Worm (Caenorhabditis elegans) whole organism, late embryonic: Measurements from ENCODE around the gene wdr-31.
A peak's percentile ranks its signal among the peaks of the same experiment; 100 is the strongest.

Experiments
- C08G9.2 ChIP-seq: sonication (generic microtip); optimal IDR thresholded peaks from 2 replicates; lab custom pipeline; 2016; ENCODE audit warnings: mild to moderate bottlenecking, missing genetic modification characterization, moderate library complexity, missing compliant biosample characterization
- F13H6.1 ChIP-seq: sonication (generic microtip); optimal IDR thresholded peaks from 2 replicates; lab custom pipeline; 2016; ENCODE audit warnings: missing genetic modification characterization, missing compliant biosample characterization
- K02D7.2 ChIP-seq: sonication (generic microtip); optimal IDR thresholded peaks from 2 replicates; lab custom pipeline; 2017; ENCODE audit warnings: mild to moderate bottlenecking, missing genetic modification characterization, missing compliant biosample characterization
- K09A11.1 ChIP-seq: sonication (generic microtip); optimal IDR thresholded peaks from 2 replicates; lab custom pipeline; 2017; ENCODE audit warnings: antibody characterized with exemption, mild to moderate bottlenecking, missing genetic modification characterization, missing compliant biosample characterization; ENCODE audit not compliant: insufficient read depth
- ahr-1 ChIP-seq: sonication (generic microtip); optimal IDR thresholded peaks from 2 replicates; lab custom pipeline; 2016; ENCODE audit warnings: missing genetic modification characterization, missing compliant biosample characterization
- ama-1 ChIP-seq: fragments of 150-350 bp; optimal IDR thresholded peaks from 2 replicates; lab custom pipeline; 2014
- ceh-14 ChIP-seq: sonication (generic microtip); optimal IDR thresholded peaks from 2 replicates; lab custom pipeline; 2016; ENCODE audit warnings: missing genotype, missing genetic modification characterization, missing compliant biosample characterization
- ceh-18 ChIP-seq: sonication (generic microtip); optimal IDR thresholded peaks from 2 replicates; lab custom pipeline; 2016; ENCODE audit warnings: missing genetic modification characterization, missing compliant biosample characterization
- ceh-19 ChIP-seq: fragments of 200-800 bp; sonication (Bioruptor generic); optimal IDR thresholded peaks from 2 replicates; lab custom pipeline; 2018; ENCODE audit warnings: mild to moderate bottlenecking, missing genetic modification characterization, missing compliant biosample characterization
- ceh-2 ChIP-seq: sonication (generic microtip); optimal IDR thresholded peaks from 2 replicates; lab custom pipeline; 2016; ENCODE audit warnings: missing genotype, missing genetic modification characterization, missing compliant biosample characterization
- ceh-24 ChIP-seq: sonication (generic microtip); optimal IDR thresholded peaks from 2 replicates; lab custom pipeline; 2016; ENCODE audit warnings: mild to moderate bottlenecking, missing genetic modification characterization, missing compliant biosample characterization
- ceh-30 ChIP-seq: fragments of 150-350 bp; optimal IDR thresholded peaks from 2 replicates; lab custom pipeline; 2014; ENCODE audit warnings: missing biosample characterization, missing genetic modification characterization
- ceh-31 ChIP-seq: sonication (generic microtip); optimal IDR thresholded peaks from 2 replicates; lab custom pipeline; 2016; ENCODE audit warnings: missing genetic modification characterization, missing compliant biosample characterization
- ceh-34 ChIP-seq: sonication (generic microtip); optimal IDR thresholded peaks from 2 replicates; lab custom pipeline; 2016; ENCODE audit warnings: mild to moderate bottlenecking, missing genetic modification characterization, missing compliant biosample characterization
- ceh-45 ChIP-seq: fragments of 200-800 bp; sonication (Bioruptor generic); IDR thresholded peaks from 2 replicates; pipeline ENCODE4 v1.3.6; 2022; ENCODE audit warnings: missing genetic modification reagents, missing genetic modification characterization, missing compliant biosample characterization
- ceh-48 ChIP-seq: sonication (generic microtip); optimal IDR thresholded peaks from 2 replicates; lab custom pipeline; 2016; ENCODE audit warnings: missing genetic modification characterization, inconsistent platforms, missing compliant biosample characterization
- ceh-9 ChIP-seq: sonication (generic microtip); optimal IDR thresholded peaks from 2 replicates; lab custom pipeline; 2016; ENCODE audit warnings: mild to moderate bottlenecking, missing genetic modification characterization, inconsistent platforms, missing compliant biosample characterization
- che-1 ChIP-seq: sonication (generic microtip); optimal IDR thresholded peaks from 2 replicates; lab custom pipeline; 2016; ENCODE audit warnings: mild to moderate bottlenecking, missing genetic modification characterization, missing compliant biosample characterization
- dmd-4 ChIP-seq: sonication (generic microtip); optimal IDR thresholded peaks from 2 replicates; lab custom pipeline; 2016; ENCODE audit warnings: borderline replicate concordance, missing genetic modification characterization, missing compliant biosample characterization
- elt-4 ChIP-seq: sonication (generic microtip); optimal IDR thresholded peaks from 2 replicates; lab custom pipeline; 2016; ENCODE audit warnings: missing genetic modification characterization, missing compliant biosample characterization
- ets-4 ChIP-seq: sonication (generic microtip); optimal IDR thresholded peaks from 2 replicates; lab custom pipeline; 2016; ENCODE audit warnings: missing genetic modification characterization, missing compliant biosample characterization
- eyg-1 ChIP-seq: sonication (generic microtip); optimal IDR thresholded peaks from 2 replicates; lab custom pipeline; 2016; ENCODE audit warnings: missing genotype, missing genetic modification characterization, missing compliant biosample characterization
- fax-1 ChIP-seq: sonication (generic microtip); optimal IDR thresholded peaks from 2 replicates; lab custom pipeline; 2016; ENCODE audit warnings: missing genotype, missing genetic modification characterization, missing compliant biosample characterization
- fkh-10 ChIP-seq: fragments of 150-350 bp; optimal IDR thresholded peaks from 2 replicates; lab custom pipeline; 2014; ENCODE audit warnings: missing biosample characterization, missing genetic modification reagents, missing genetic modification characterization
- fkh-6 ChIP-seq: sonication (generic microtip); optimal IDR thresholded peaks from 2 replicates; lab custom pipeline; 2016; ENCODE audit warnings: missing genetic modification characterization, missing compliant biosample characterization
- hlh-13 ChIP-seq: fragments of 200-800 bp; sonication (Bioruptor generic); optimal IDR thresholded peaks from 2 replicates; lab custom pipeline; 2018; ENCODE audit warnings: mild to moderate bottlenecking, missing genetic modification characterization, missing compliant biosample characterization
- lim-6 ChIP-seq: sonication (generic microtip); optimal IDR thresholded peaks from 2 replicates; lab custom pipeline; 2016; ENCODE audit warnings: missing genetic modification characterization, missing compliant biosample characterization
- lin-11 ChIP-seq: fragments of 200-800 bp; sonication (Bioruptor generic); optimal IDR thresholded peaks from 2 replicates; lab custom pipeline; 2018; ENCODE audit warnings: mild to moderate bottlenecking, missing genetic modification characterization, missing compliant biosample characterization
- madf-2 ChIP-seq: sonication (generic microtip); optimal IDR thresholded peaks from 2 replicates; lab custom pipeline; 2017; ENCODE audit warnings: missing genetic modification characterization, missing compliant biosample characterization
- nfya-1 ChIP-seq: sonication (generic microtip); optimal IDR thresholded peaks from 2 replicates; lab custom pipeline; 2017; ENCODE audit warnings: missing genetic modification characterization, mild to moderate bottlenecking, missing compliant biosample characterization, antibody characterized with exemption, moderate library complexity
- nhr-232 ChIP-seq: sonication (generic microtip); optimal IDR thresholded peaks from 2 replicates; lab custom pipeline; 2016; ENCODE audit warnings: missing genetic modification characterization, missing compliant biosample characterization
- npax-4 ChIP-seq: sonication (generic microtip); optimal IDR thresholded peaks from 2 replicates; lab custom pipeline; 2016; ENCODE audit warnings: missing genetic modification characterization, missing compliant biosample characterization
- odd-2 ChIP-seq: sonication (generic microtip); optimal IDR thresholded peaks from 2 replicates; lab custom pipeline; 2017; ENCODE audit warnings: antibody characterized with exemption, mild to moderate bottlenecking, missing genetic modification characterization, missing compliant biosample characterization
- sox-2 ChIP-seq: fragments of 200-800 bp; sonication (Bioruptor generic); IDR thresholded peaks from 2 replicates; pipeline ENCODE4 v1.3.6; 2022; ENCODE audit warnings: missing genetic modification reagents, missing genetic modification characterization, missing compliant biosample characterization
- sox-4 ChIP-seq: sonication (generic microtip); optimal IDR thresholded peaks from 2 replicates; lab custom pipeline; 2017; ENCODE audit warnings: mild to moderate bottlenecking, missing genetic modification characterization, inconsistent platforms, missing compliant biosample characterization
- tbx-2 ChIP-seq: sonication (generic microtip); optimal IDR thresholded peaks from 2 replicates; lab custom pipeline; 2016; ENCODE audit warnings: missing genetic modification characterization, missing compliant biosample characterization
- tbx-7 ChIP-seq: sonication (generic microtip); optimal IDR thresholded peaks from 2 replicates; lab custom pipeline; 2016; ENCODE audit warnings: missing genotype, missing genetic modification characterization, missing compliant biosample characterization
- ttx-3 ChIP-seq: sonication (generic microtip); optimal IDR thresholded peaks from 2 replicates; lab custom pipeline; 2016; ENCODE audit warnings: missing genetic modification reagents, missing genetic modification characterization, missing compliant biosample characterization
- unc-42 ChIP-seq: sonication (generic microtip); optimal IDR thresholded peaks from 2 replicates; lab custom pipeline; 2016; ENCODE audit warnings: missing genotype, missing genetic modification characterization, missing compliant biosample characterization
- zip-5 ChIP-seq: sonication (generic microtip); optimal IDR thresholded peaks from 2 replicates; lab custom pipeline; 2016; ENCODE audit warnings: missing genetic modification characterization, missing compliant biosample characterization

Gene wdr-31

ce11 chrII:2757954-2758353 is 22.9 kb upstream of the wdr-31 start, which contains the start of gene F29A7.8:
F29A7.8 (minus strand) TSS chrII:2758054.
- TF ChIP-seq odd-2 (tag; lab: Kevin White, UChicago), result no peak
- TF ChIP-seq tbx-7, result no peak
- TF ChIP-seq ceh-30 (tag; lab: Kevin White, UChicago), result no peak
- TF ChIP-seq zip-5, result no peak
- no peak for TF ChIP-seq fkh-10
- TF ChIP-seq ceh-14 (tag; lab: Kevin White, UChicago), result no peak
- no peak for TF ChIP-seq sox-4
- no peak for TF ChIP-seq K09A11.1
- no peak for TF ChIP-seq ceh-45
- no peak for TF ChIP-seq npax-4
- no peak for TF ChIP-seq sox-2
- no peak for TF ChIP-seq ceh-31
- TF ChIP-seq ceh-18 (tag; lab: Kevin White, UChicago), result no peak

- no peak for TF ChIP-seq F13H6.1 (tag; lab: Kevin White, UChicago)
- no peak for TF ChIP-seq ttx-3 (tag; lab: Kevin White, UChicago)
- no peak for TF ChIP-seq ceh-14 (tag; lab: Kevin White, UChicago)
Observed at ce11 chrII:2756351-2756750, 21.3 kb upstream of the wdr-31 start.

- TF ChIP-seq zip-5 (no peak), odd-2 (tag; lab: Kevin White, UChicago) (no peak), elt-4 (tag; lab: Kevin White, UChicago) (peak; percentile 29), madf-2 (tag; lab: Kevin White, UChicago) (no peak)
Observed at ce11 chrII:2754595-2754994, 19.5 kb upstream of the wdr-31 start.

ce11 chrII:2752999-2753398 is 17.9 kb upstream of the wdr-31 start, which contains the start of gene F29A7.3:
F29A7.3 (plus strand) TSS chrII:2753299.
- peak; percentile 8 for TF ChIP-seq ceh-48 (tag; lab: Kevin White, UChicago)
- TF ChIP-seq elt-4 (tag; lab: Kevin White, UChicago), result no peak

- TF ChIP-seq fax-1 (tag; lab: Kevin White, UChicago) (peak; percentile 32), K02D7.2 (tag; lab: Kevin White, UChicago) (no peak), lin-11 (tag; lab: Kevin White, UChicago) (no peak), unc-42 (tag; lab: Kevin White, UChicago) (peak; percentile 81), tbx-7 (peak; percentile 68), eyg-1 (tag; lab: Kevin White, UChicago) (peak; percentile 4), tbx-2 (peak; percentile 77), zip-5 (peak; percentile 51), F13H6.1 (tag; lab: Kevin White, UChicago) (peak; percentile 2), ceh-9 (tag; lab: Kevin White, UChicago) (no peak), ceh-34 (tag; lab: Kevin White, UChicago) (peak; percentile 43), nfya-1 (tag; lab: Kevin White, UChicago) (peak; percentile 24), ceh-14 (tag; lab: Kevin White, UChicago) (peak; percentile 69), ceh-19 (GFP tag; lab: Kevin White, UChicago) (no peak), che-1 (tag; lab: Kevin White, UChicago) (peak; percentile 2), ceh-24 (tag; lab: Kevin White, UChicago) (no peak), ets-4 (tag; lab: Kevin White, UChicago) (peak; percentile 68), lim-6 (tag; lab: Kevin White, UChicago) (peak; percentile 17), ceh-30 (tag; lab: Kevin White, UChicago) (peak; percentile 16), hlh-13 (GFP tag; lab: Kevin White, UChicago) (no peak), ama-1 (no peak), ahr-1 (tag; lab: Kevin White, UChicago) (no peak), C08G9.2 (tag; lab: Kevin White, UChicago) (peak; percentile 81), ceh-48 (tag; lab: Kevin White, UChicago) (no peak), ceh-31 (peak; percentile 85), fkh-6 (tag; lab: Kevin White, UChicago) (no peak), dmd-4 (tag; lab: Kevin White, UChicago) (no peak), nhr-232 (tag; lab: Kevin White, UChicago) (no peak), ttx-3 (tag; lab: Kevin White, UChicago) (no peak), ceh-2 (tag; lab: Kevin White, UChicago) (peak; percentile 75)
- TF ChIP-seq, all 69 proteins: peak for 17
Observed at ce11 chrII:2752536-2752935, 17.4 kb upstream of the wdr-31 start, which contains the start of gene F29A7.6. F29A7.6 (minus strand) TSS chrII:2752611.
